Worm (Caenorhabditis elegans) whole organism, L4/young adult: ENCODE measurements around the gene F44E2.10.
A peak's percentile ranks its signal among the peaks of the same experiment; 100 is the strongest.

Experiments used
- W03F9.2 ChIP-seq: fragments of 150-350 bp; optimal IDR thresholded peaks from 2 replicates; lab custom pipeline; 2014; ENCODE audit warnings: missing biosample characterization, missing genetic modification characterization
- dao-5 ChIP-seq: sonication (generic microtip); optimal IDR thresholded peaks from 2 replicates; lab custom pipeline; 2016; ENCODE audit warnings: missing genotype, missing genetic modification characterization, moderate library complexity, missing compliant biosample characterization
- him-1 ChIP-seq: sonication (generic microtip); optimal IDR thresholded peaks from 2 replicates; lab custom pipeline; 2016; ENCODE audit warnings: missing genotype, missing genetic modification reagents, missing genetic modification characterization, missing compliant biosample characterization

Gene F44E2.10

DNA sequence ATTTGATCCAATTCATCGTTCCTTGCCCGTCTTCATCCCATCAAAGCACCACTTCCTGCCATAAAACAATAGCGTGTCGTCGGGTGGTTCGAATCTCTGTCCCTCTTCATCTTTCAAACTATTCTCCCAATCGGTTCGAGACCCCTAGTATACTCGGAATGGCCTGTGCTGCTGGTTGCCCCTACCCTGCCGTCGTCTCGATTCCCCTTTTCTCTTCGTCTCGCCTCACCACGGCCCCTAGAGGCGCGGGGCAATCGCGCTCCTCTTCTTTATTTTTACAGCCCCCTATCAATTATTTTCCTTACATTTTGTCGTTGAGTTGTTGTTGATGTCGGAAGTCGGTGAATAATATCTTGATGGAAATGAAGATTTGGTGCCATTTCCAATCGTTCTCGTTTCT, 42.2 kb downstream of the F44E2.10 start:
- TF ChIP-seq dao-5 (tag; lab: Kevin White, UChicago) (no peak), him-1 (tag; lab: Kevin White, UChicago) (peak; percentile 10), W03F9.2 (tag; lab: Kevin White, UChicago) (no peak)

DNA sequence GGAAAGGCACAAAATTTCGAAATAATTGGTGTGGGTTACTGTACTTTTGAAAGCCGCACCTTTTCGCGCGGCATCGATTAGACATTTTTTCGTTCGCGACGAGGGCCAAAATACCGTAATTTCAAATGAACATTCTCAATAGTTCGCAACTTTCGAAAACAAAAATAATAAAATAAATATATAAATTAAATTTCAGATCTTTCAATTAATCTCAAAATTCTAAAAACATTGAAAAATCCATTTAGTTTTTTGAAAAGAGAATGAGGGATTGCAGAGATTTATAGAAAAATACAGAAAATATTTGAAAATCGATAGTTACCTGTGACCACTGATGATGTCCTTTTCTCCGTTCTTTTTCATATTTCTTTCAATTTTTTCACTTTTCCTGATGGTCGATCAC, 44.8 kb downstream of the F44E2.10 start, which contains the start of gene K02D10.8:
Gene K02D10.8 (plus strand): TSS at position 301 of the 400 bp plus-strand sequence.
- TF ChIP-seq W03F9.2 (tag; lab: Kevin White, UChicago) (no peak), dao-5 (tag; lab: Kevin White, UChicago) (no peak), him-1 (tag; lab: Kevin White, UChicago) (no peak)

DNA sequence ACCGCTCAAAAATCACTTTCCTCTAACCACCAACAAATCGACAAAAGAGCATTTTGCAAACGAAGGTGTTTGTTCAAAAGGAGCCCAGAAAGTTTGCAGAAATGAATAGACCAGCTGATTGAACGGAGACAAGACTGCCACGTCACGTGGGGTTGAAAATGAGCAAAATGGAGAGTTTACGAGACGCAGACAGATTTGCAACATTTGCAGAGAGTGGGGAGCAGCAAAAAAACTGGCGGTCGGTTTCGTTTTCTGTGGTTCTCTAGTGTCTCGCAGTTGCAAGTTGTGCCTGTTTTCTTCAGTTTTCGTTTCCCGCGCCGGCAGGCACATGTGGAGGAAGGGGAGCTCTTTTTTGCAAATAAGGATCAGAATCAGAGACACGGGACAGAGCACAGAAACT, 45.5 kb downstream of the F44E2.10 start:
- TF ChIP-seq him-1 (tag; lab: Kevin White, UChicago) (peak; percentile 21), dao-5 (tag; lab: Kevin White, UChicago) (no peak)

DNA sequence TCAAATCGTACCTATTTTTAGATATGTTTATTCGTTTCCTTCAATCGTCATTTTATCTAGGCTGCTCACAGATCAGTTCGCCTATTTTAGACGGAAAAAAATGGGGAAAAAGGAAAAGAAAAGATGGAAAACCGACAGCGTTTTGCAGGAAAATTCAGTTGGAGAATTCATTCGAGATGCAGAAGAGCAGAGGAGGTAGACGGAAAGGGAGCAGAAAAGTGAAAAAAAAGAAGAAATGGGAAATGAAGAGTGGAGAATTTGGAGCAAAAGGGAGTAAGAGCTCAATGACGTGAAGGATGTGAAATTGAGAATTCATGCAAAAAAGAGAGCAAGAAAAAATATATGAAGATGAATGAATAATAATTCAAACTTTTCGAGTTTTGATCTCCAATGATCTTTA, 46.4 kb downstream of the F44E2.10 start:
- no peak for TF ChIP-seq W03F9.2 (tag; lab: Kevin White, UChicago)
- TF ChIP-seq him-1 (tag; lab: Kevin White, UChicago): no peak
- TF ChIP-seq dao-5 (tag; lab: Kevin White, UChicago): no peak

DNA sequence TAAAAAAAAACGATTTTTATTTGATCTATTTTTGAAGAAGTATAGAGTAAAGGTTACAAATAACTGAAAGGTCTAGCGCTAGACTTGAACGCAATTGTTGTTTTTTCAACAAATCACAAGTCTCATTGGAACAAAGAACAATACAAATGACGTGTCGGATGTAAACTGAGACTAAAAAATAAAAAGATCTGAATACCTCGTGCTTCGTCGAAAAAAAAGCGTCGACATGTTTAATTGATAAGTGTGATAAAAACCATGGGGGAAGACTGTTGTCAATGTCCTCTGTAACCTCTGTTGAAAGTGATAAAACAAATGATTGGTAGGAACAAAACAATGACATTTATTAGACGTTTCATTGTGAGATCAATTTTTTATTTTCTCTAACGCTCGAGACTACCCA, 48.2 kb downstream of the F44E2.10 start:
- TF ChIP-seq him-1 (tag; lab: Kevin White, UChicago): no peak

DNA sequence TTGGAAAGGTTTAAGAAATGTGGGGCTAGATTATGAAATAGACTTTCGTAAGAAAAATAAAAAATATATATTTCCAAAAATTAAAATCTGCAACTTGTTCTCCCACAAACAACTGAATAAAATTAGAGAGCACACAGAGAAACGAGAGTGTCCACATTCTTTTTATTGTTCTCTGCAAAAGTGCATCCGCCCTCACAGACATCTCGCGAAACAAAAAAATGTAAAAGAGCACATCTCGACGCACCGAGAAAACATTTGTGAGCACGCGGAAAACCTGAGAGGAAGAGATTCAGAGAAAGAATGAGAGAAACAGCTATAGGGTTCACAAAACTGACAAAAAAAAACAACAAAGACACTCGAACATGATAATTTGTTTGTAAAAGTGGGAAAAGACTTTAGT, 48.8 kb downstream of the F44E2.10 start:
- TF ChIP-seq dao-5 (tag; lab: Kevin White, UChicago) (no peak), him-1 (tag; lab: Kevin White, UChicago) (no peak), W03F9.2 (tag; lab: Kevin White, UChicago) (no peak)

DNA sequence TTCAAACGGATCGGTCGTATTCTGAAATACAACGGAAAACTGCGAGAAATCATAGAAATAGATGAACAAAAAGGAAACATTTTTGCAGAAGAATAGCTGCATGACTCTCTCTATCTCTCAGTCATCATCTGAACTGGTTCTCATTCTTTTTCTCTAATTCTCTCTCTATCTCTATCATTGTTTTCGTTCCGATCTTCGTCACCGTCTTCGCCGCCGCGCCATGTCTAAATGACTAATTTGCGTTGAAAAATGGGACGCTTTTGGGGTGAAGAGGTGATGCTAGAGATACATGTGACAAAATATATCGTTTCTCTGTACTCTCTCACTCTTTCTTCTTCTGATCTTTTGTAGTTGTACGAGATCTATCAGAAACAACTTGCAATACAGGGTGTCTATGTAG, 50.4 kb downstream of the F44E2.10 start:
- TF ChIP-seq dao-5 (tag; lab: Kevin White, UChicago) (no peak), W03F9.2 (tag; lab: Kevin White, UChicago) (no peak), him-1 (tag; lab: Kevin White, UChicago) (no peak)

DNA sequence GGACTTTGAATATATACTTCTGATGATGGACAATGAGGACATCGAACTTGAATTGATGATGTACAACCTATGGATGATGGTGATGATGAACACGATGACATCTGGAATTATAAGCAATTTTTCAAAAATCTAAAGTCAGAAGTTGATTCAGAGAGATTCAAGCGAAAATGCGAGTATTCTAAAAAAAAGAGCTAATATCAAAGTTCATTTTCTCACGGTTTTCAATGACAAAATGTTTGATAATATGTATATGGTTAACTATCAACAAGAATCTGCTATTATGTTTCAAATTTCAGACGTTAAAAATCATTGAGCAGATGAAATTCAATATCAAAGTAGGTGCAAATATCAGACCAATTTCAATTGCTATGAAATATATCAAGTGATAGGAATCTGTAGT, 51.0 kb downstream of the F44E2.10 start, which contains the start of gene K02D10.4:
Gene K02D10.4 (minus strand): TSS at position 101 of the 400 bp plus-strand sequence.
- TF ChIP-seq dao-5 (tag; lab: Kevin White, UChicago) (no peak), W03F9.2 (tag; lab: Kevin White, UChicago) (no peak), him-1 (tag; lab: Kevin White, UChicago) (no peak)
